Worm (Caenorhabditis elegans): ENCODE results near the gene C50C3.19.
A peak's percentile ranks its signal among the peaks of the same experiment; 100 is the strongest.

The C50C3.19 gene

ce11 chrIII:8227511-8227910 is 36.9 kb downstream of the C50C3.19 start, which contains the start of gene fbxl-1 (continued):
- TF ChIP-seq F49E8.2 (tag; optimal IDR thresholded peaks at IDR 0.05; ENCODE audit: borderline replicate concordance) (no peak), snpc-1.2 (GFP tag; IDR thresholded peaks at IDR 0.05) (no peak), ceh-28 (tag; optimal IDR thresholded peaks at IDR 0.05) (no peak), Y75B8A.6 (GFP tag; IDR thresholded peaks at IDR 0.05) (no peak), lin-15B (tag; optimal IDR thresholded peaks at IDR 0.05) (no peak), ces-1 (GFP tag; optimal IDR thresholded peaks at IDR 0.05) (no peak), rbr-2 (tag; optimal IDR thresholded peaks at IDR 0.05) (peak; percentile 87), madf-5 (GFP tag; IDR thresholded peaks at IDR 0.05) (no peak), hlh-30 (tag; optimal IDR thresholded peaks at IDR 0.05; ENCODE audit: insufficient read depth) (peak; percentile 99), egl-43 (GFP tag; IDR thresholded peaks at IDR 0.05) (peak; percentile 79), zip-2 (tag; optimal IDR thresholded peaks at IDR 0.05) (no peak), daf-19 (GFP tag; conservative IDR thresholded peaks at IDR 0.05) (no peak), hif-1 (tag; optimal IDR thresholded peaks at IDR 0.05) (peak; percentile 16 to 84), lin-39 (tag; optimal IDR thresholded peaks at IDR 0.05) (peak; percentile 12), mdl-1 (tag; optimal IDR thresholded peaks at IDR 0.05) (peak; percentile 67 to 97), nhr-76 (tag; optimal IDR thresholded peaks at IDR 0.05) (no peak), F26F4.8 (GFP tag; conservative IDR thresholded peaks at IDR 0.05) (no peak), arid-1 (GFP tag; conservative IDR thresholded peaks at IDR 0.05) (peak; percentile 64), lin-13 (GFP tag; optimal IDR thresholded peaks at IDR 0.05) (peak; percentile 37), Y5F2A.4 (GFP tag; optimal IDR thresholded peaks at IDR 0.05) (no peak), set-16 (GFP tag; IDR thresholded peaks at IDR 0.05) (peak; percentile 89), nhr-77 (tag; optimal IDR thresholded peaks at IDR 0.05) (peak; percentile 83), saeg-2 (GFP tag; IDR thresholded peaks at IDR 0.05) (no peak), nhr-28 (tag; optimal IDR thresholded peaks at IDR 0.05) (peak; percentile 81), mes-2 (tag; optimal IDR thresholded peaks at IDR 0.05; ENCODE audit: poor library complexity, severe bottlenecking) (peak; percentile 61), ctbp-1 (GFP tag; IDR thresholded peaks at IDR 0.05) (peak; percentile 78), unc-39 (tag; optimal IDR thresholded peaks at IDR 0.05) (no peak), unc-130 (GFP tag; optimal IDR thresholded peaks at IDR 0.05) (no peak), gei-8 (GFP tag; optimal IDR thresholded peaks at IDR 0.05) (peak; percentile 5), spr-1 (tag; optimal IDR thresholded peaks at IDR 0.05) (peak; percentile 36), lin-1 (GFP tag; IDR thresholded peaks at IDR 0.05) (0 out of 2 replicates have a peak, but pooled peaks have one; percentile 35), lin-38 (GFP tag; IDR thresholded peaks at IDR 0.05) (peak; percentile 59), lsy-2 (tag; optimal IDR thresholded peaks at IDR 0.05) (peak; percentile 80 to 82), vab-7 (GFP tag; IDR thresholded peaks at IDR 0.05) (peak; percentile 62), nhr-237 (tag; optimal IDR thresholded peaks at IDR 0.05) (no peak), nhr-11 (tag; optimal IDR thresholded peaks at IDR 0.05) (peak; percentile 91), nhr-102 (tag; optimal IDR thresholded peaks at IDR 0.05) (no peak), dmd-9 (GFP tag; IDR thresholded peaks at IDR 0.05) (no peak), dpl-1 (GFP tag; optimal IDR thresholded peaks at IDR 0.05) (peak; percentile 16), F44E2.7 (GFP tag; IDR thresholded peaks at IDR 0.05) (no peak), jun-1 (tag; optimal IDR thresholded peaks at IDR 0.05) (peak; percentile 23)

- TF ChIP-seq unc-62 (GFP tag; optimal IDR thresholded peaks at IDR 0.05 in 1 of 2) (peak in 1 of 2 experiments; percentile 79), unc-62 (tag; optimal IDR thresholded peaks at IDR 0.05) (no peak), T20F7.1 (GFP tag; optimal IDR thresholded peaks at IDR 0.05) (no peak), nhr-42 (GFP tag; IDR thresholded peaks at IDR 0.05) (0 out of 2 replicates have a peak, but pooled peaks have one; percentile 50), hmg-1.1 (GFP tag; IDR thresholded peaks at IDR 0.05) (no peak), lir-3 (tag; optimal IDR thresholded peaks at IDR 0.05) (no peak)
Observed at ce11 chrIII:8228916-8229315, 38.3 kb downstream of the C50C3.19 start.

Measured in whole organism, L4 larva.